Worm (Caenorhabditis elegans) whole organism, early embryonic: ENCODE data around the gene knl-1.

Experiments used
- B0310.2 ChIP-seq: sonication (generic microtip); optimal IDR thresholded peaks from 2 replicates; lab custom pipeline; 2016; ENCODE audit warnings: mild to moderate bottlenecking, missing genetic modification characterization, missing compliant biosample characterization
- F13C5.2 ChIP-seq: sonication (generic microtip); optimal IDR thresholded peaks from 2 replicates; lab custom pipeline; 2017; ENCODE audit warnings: mild to moderate bottlenecking, missing genetic modification characterization, inconsistent platforms, missing compliant biosample characterization
- aly-1 ChIP-seq: sonication (generic microtip); optimal IDR thresholded peaks from 2 replicates; lab custom pipeline; 2016; ENCODE audit warnings: missing genetic modification characterization, missing compliant biosample characterization
- ama-1 ChIP-seq: fragments of 150-350 bp; optimal IDR thresholded peaks from 2 replicates; lab custom pipeline; 2014
- ceh-36 ChIP-seq: sonication (generic microtip); optimal IDR thresholded peaks from 2 replicates; lab custom pipeline; 2016; ENCODE audit warnings: missing genetic modification characterization, inconsistent platforms, missing compliant biosample characterization
- ets-7 ChIP-seq: sonication (generic microtip); optimal IDR thresholded peaks from 2 replicates; lab custom pipeline; 2016; ENCODE audit warnings: missing genotype, missing genetic modification characterization, missing compliant biosample characterization
- flt-1 ChIP-seq: fragments of 200-800 bp; sonication (Bioruptor generic); IDR thresholded peaks from 2 replicates; pipeline ENCODE4 v1.3.6; 2022; ENCODE audit warnings: missing genetic modification characterization, missing compliant biosample characterization
- hmbx-1 ChIP-seq: sonication (generic microtip); optimal IDR thresholded peaks from 2 replicates; lab custom pipeline; 2016; ENCODE audit warnings: mild to moderate bottlenecking, missing genetic modification characterization, missing compliant biosample characterization
- pes-1 ChIP-seq: fragments of 200-800 bp; sonication (Bioruptor generic); IDR thresholded peaks from 2 replicates; pipeline ENCODE4 v1.3.6; 2022; ENCODE audit warnings: missing genetic modification reagents, missing genetic modification characterization, missing compliant biosample characterization
- tbx-37 ChIP-seq: fragments of 200-800 bp; sonication (Bioruptor generic); conservative IDR thresholded peaks from 2 replicates; pipeline ENCODE4 v1.3.6; 2022; ENCODE audit warnings: missing genetic modification reagents, missing genetic modification characterization, missing compliant biosample characterization
- tra-4 ChIP-seq: sonication (generic microtip); optimal IDR thresholded peaks from 2 replicates; lab custom pipeline; 2017; ENCODE audit warnings: missing genetic modification characterization, missing compliant biosample characterization

- TF ChIP-seq flt-1 (GFP tag; lab: Robert Waterston, UW), result no peak
- no peak for TF ChIP-seq ama-1 (lab: Kevin White, UChicago)
- TF ChIP-seq tbx-37 (GFP tag; lab: Robert Waterston, UW), result no peak
- TF ChIP-seq tra-4 (tag; lab: Kevin White, UChicago), result no peak
- TF ChIP-seq pes-1 (GFP tag; lab: Robert Waterston, UW), result no peak
- TF ChIP-seq F13C5.2 (tag; lab: Kevin White, UChicago), result no peak
- no peak for TF ChIP-seq B0310.2 (tag; lab: Kevin White, UChicago)
- TF ChIP-seq hmbx-1 (tag; lab: Kevin White, UChicago), result no peak
- no peak for TF ChIP-seq ets-7 (tag; lab: Kevin White, UChicago)
- TF ChIP-seq ceh-36 (tag; lab: Kevin White, UChicago), result no peak
- no peak for TF ChIP-seq aly-1
Measured at ce11 chrIII:8237827-8238226, 12.6 kb upstream of the knl-1 start, which contains the start of gene tsp-2.
